Worm (Caenorhabditis elegans) whole organism, young adult: ENCODE data around the gene let-4.

Source experiments
- let-607 ChIP-seq, 2 experiments: fragments of 200-800 bp in 1 of 2; sonication (Bioruptor generic) in 1 of 2; sonication (generic microtip) in 1 of 2; optimal IDR thresholded peaks; 2 replicates each; lab custom pipeline; 2016 to 2018; ENCODE audit warnings: mild to moderate bottlenecking in 2 of 2, missing compliant biosample characterization in 2 of 2, missing genetic modification characterization in 2 of 2, moderate library complexity in 2 of 2, missing genotype in 1 of 2
- mxl-1 ChIP-seq: sonication (generic microtip); optimal IDR thresholded peaks from 2 replicates; lab custom pipeline; 2016; ENCODE audit warnings: missing genetic modification characterization, missing compliant biosample characterization
- snpc-4 ChIP-seq, 5 experiments: fragments of 150-350 bp in 1 of 5; sonication (generic microtip) in 4 of 5; optimal IDR thresholded peaks; 2 replicates each; lab custom pipeline; 2014 to 2018; ENCODE audit warnings: missing genetic modification characterization in 5 of 5, missing biosample characterization in 3 of 5, antibody characterized with exemption in 2 of 5, mild to moderate bottlenecking in 2 of 5, missing compliant biosample characterization in 2 of 5, missing genotype in 2 of 5, moderate library complexity in 2 of 5, missing genetic modification reagents in 1 of 5

- TF ChIP-seq let-607 (tag; optimal IDR thresholded peaks at IDR 0.05; lab: Kevin White, UChicago) (no peak), snpc-4 (GFP tag; optimal IDR thresholded peaks at IDR 0.05; lab: Kevin White, UChicago) (no peak), snpc-4 (tag; optimal IDR thresholded peaks at IDR 0.05; lab: Kevin White, UChicago) (no peak), mxl-1 (tag; lab: Kevin White, UChicago) (no peak)
Measured at ce11 chrX:14562286-14563086, 15.2 kb upstream of the let-4 start.
